Fruit fly (Drosophila melanogaster) Kc167 (cell line): ENCODE results near the gene CG13699.

Experiments
- Myc ChIP-seq: fragments of >200 bp; optimal IDR thresholded peaks from 2 replicates; lab custom pipeline; 2017; ENCODE audit warnings: missing external identifiers
- Sin3A ChIP-seq: fragments of >200 bp; optimal IDR thresholded peaks from 2 replicates; lab custom pipeline; 2018; ENCODE audit warnings: missing external identifiers
- h ChIP-seq: fragments of >200 bp; optimal IDR thresholded peaks from 3 replicates; lab custom pipeline; 2018; ENCODE audit warnings: missing external identifiers
- insv ChIP-seq: fragments of >200 bp; optimal IDR thresholded peaks from 3 replicates; lab custom pipeline; 2018; ENCODE audit warnings: missing external identifiers
- psq ChIP-seq: fragments of >200 bp; optimal IDR thresholded peaks from 2 replicates; lab custom pipeline; 2017; ENCODE audit warnings: missing external identifiers
- ttk ChIP-seq: sonication (Bioruptor generic); optimal IDR thresholded peaks from 2 replicates; lab custom pipeline; 2017; ENCODE audit warnings: missing external identifiers

- TF ChIP-seq ttk (lab: Kevin White, UChicago) (no peak), psq (lab: Kevin White, UChicago) (no peak), h (lab: Kevin White, UChicago) (no peak), Myc (lab: Kevin White, UChicago) (no peak), Sin3A (lab: Kevin White, UChicago) (no peak), insv (lab: Kevin White, UChicago) (no peak)
Measured at dm6 chr3L:18161175-18161574, 1.1 kb downstream of the CG13699 start.
